Worm (Caenorhabditis elegans) whole organism, late embryonic: ENCODE results near the gene M02B1.4.

Experiments used
- C08G9.2 ChIP-seq: sonication (generic microtip); optimal IDR thresholded peaks from 2 replicates; lab custom pipeline; 2016; ENCODE audit warnings: mild to moderate bottlenecking, missing genetic modification characterization, moderate library complexity, missing compliant biosample characterization
- C38D4.7 ChIP-seq: fragments of 200-800 bp; sonication (Bioruptor generic); optimal IDR thresholded peaks from 2 replicates; lab custom pipeline; 2018; ENCODE audit warnings: mild to moderate bottlenecking, missing genetic modification characterization, moderate library complexity, missing compliant biosample characterization
- F13H6.1 ChIP-seq: sonication (generic microtip); optimal IDR thresholded peaks from 2 replicates; lab custom pipeline; 2016; ENCODE audit warnings: missing genetic modification characterization, missing compliant biosample characterization
- K02D7.2 ChIP-seq: sonication (generic microtip); optimal IDR thresholded peaks from 2 replicates; lab custom pipeline; 2017; ENCODE audit warnings: mild to moderate bottlenecking, missing genetic modification characterization, missing compliant biosample characterization
- ahr-1 ChIP-seq: sonication (generic microtip); optimal IDR thresholded peaks from 2 replicates; lab custom pipeline; 2016; ENCODE audit warnings: missing genetic modification characterization, missing compliant biosample characterization
- ama-1 ChIP-seq: fragments of 150-350 bp; optimal IDR thresholded peaks from 2 replicates; lab custom pipeline; 2014
- ceh-14 ChIP-seq: sonication (generic microtip); optimal IDR thresholded peaks from 2 replicates; lab custom pipeline; 2016; ENCODE audit warnings: missing genotype, missing genetic modification characterization, missing compliant biosample characterization
- ceh-18 ChIP-seq: sonication (generic microtip); optimal IDR thresholded peaks from 2 replicates; lab custom pipeline; 2016; ENCODE audit warnings: missing genetic modification characterization, missing compliant biosample characterization
- ceh-19 ChIP-seq: fragments of 200-800 bp; sonication (Bioruptor generic); optimal IDR thresholded peaks from 2 replicates; lab custom pipeline; 2018; ENCODE audit warnings: mild to moderate bottlenecking, missing genetic modification characterization, missing compliant biosample characterization
- ceh-2 ChIP-seq: sonication (generic microtip); optimal IDR thresholded peaks from 2 replicates; lab custom pipeline; 2016; ENCODE audit warnings: missing genotype, missing genetic modification characterization, missing compliant biosample characterization
- ceh-22 ChIP-seq: sonication (generic microtip); optimal IDR thresholded peaks from 2 replicates; lab custom pipeline; 2017; ENCODE audit warnings: missing biosample characterization, missing genetic modification characterization
- ceh-24 ChIP-seq: sonication (generic microtip); optimal IDR thresholded peaks from 2 replicates; lab custom pipeline; 2016; ENCODE audit warnings: mild to moderate bottlenecking, missing genetic modification characterization, missing compliant biosample characterization
- ceh-30 ChIP-seq: fragments of 150-350 bp; optimal IDR thresholded peaks from 2 replicates; lab custom pipeline; 2014; ENCODE audit warnings: missing biosample characterization, missing genetic modification characterization
- ceh-34 ChIP-seq: sonication (generic microtip); optimal IDR thresholded peaks from 2 replicates; lab custom pipeline; 2016; ENCODE audit warnings: mild to moderate bottlenecking, missing genetic modification characterization, missing compliant biosample characterization
- ceh-48 ChIP-seq: sonication (generic microtip); optimal IDR thresholded peaks from 2 replicates; lab custom pipeline; 2016; ENCODE audit warnings: missing genetic modification characterization, inconsistent platforms, missing compliant biosample characterization
- che-1 ChIP-seq: sonication (generic microtip); optimal IDR thresholded peaks from 2 replicates; lab custom pipeline; 2016; ENCODE audit warnings: mild to moderate bottlenecking, missing genetic modification characterization, missing compliant biosample characterization
- elt-2 ChIP-seq: sonication (generic microtip); optimal IDR thresholded peaks from 2 replicates; lab custom pipeline; 2016; ENCODE audit warnings: missing genetic modification reagents, missing genetic modification characterization, missing compliant biosample characterization
- ets-4 ChIP-seq: sonication (generic microtip); optimal IDR thresholded peaks from 2 replicates; lab custom pipeline; 2016; ENCODE audit warnings: missing genetic modification characterization, missing compliant biosample characterization
- fax-1 ChIP-seq: sonication (generic microtip); optimal IDR thresholded peaks from 2 replicates; lab custom pipeline; 2016; ENCODE audit warnings: missing genotype, missing genetic modification characterization, missing compliant biosample characterization
- fkh-10 ChIP-seq: fragments of 150-350 bp; optimal IDR thresholded peaks from 2 replicates; lab custom pipeline; 2014; ENCODE audit warnings: missing biosample characterization, missing genetic modification reagents, missing genetic modification characterization
- gmeb-2 ChIP-seq: sonication (generic microtip); optimal IDR thresholded peaks from 2 replicates; lab custom pipeline; 2016; ENCODE audit warnings: missing genetic modification characterization, inconsistent platforms, missing compliant biosample characterization
- hlh-30 ChIP-seq: sonication (generic microtip); optimal IDR thresholded peaks from 2 replicates; lab custom pipeline; 2017; ENCODE audit warnings: antibody characterized with exemption, missing genetic modification characterization, missing compliant biosample characterization; ENCODE audit not compliant: insufficient read depth
- hlh-8 ChIP-seq: sonication (generic microtip); optimal IDR thresholded peaks from 2 replicates; lab custom pipeline; 2016; ENCODE audit warnings: missing genotype, missing genetic modification characterization, missing compliant biosample characterization
- lim-6 ChIP-seq: sonication (generic microtip); optimal IDR thresholded peaks from 2 replicates; lab custom pipeline; 2016; ENCODE audit warnings: missing genetic modification characterization, missing compliant biosample characterization
- madf-2 ChIP-seq: sonication (generic microtip); optimal IDR thresholded peaks from 2 replicates; lab custom pipeline; 2017; ENCODE audit warnings: missing genetic modification characterization, missing compliant biosample characterization
- nfya-1 ChIP-seq: sonication (generic microtip); optimal IDR thresholded peaks from 2 replicates; lab custom pipeline; 2017; ENCODE audit warnings: missing genetic modification characterization, mild to moderate bottlenecking, missing compliant biosample characterization, antibody characterized with exemption, moderate library complexity
- nhr-11 ChIP-seq: fragments of 150-350 bp; optimal IDR thresholded peaks from 2 replicates; lab custom pipeline; 2014; ENCODE audit warnings: missing biosample characterization, missing genetic modification characterization
- nhr-232 ChIP-seq: sonication (generic microtip); optimal IDR thresholded peaks from 2 replicates; lab custom pipeline; 2016; ENCODE audit warnings: missing genetic modification characterization, missing compliant biosample characterization
- odd-2 ChIP-seq: sonication (generic microtip); optimal IDR thresholded peaks from 2 replicates; lab custom pipeline; 2017; ENCODE audit warnings: antibody characterized with exemption, mild to moderate bottlenecking, missing genetic modification characterization, missing compliant biosample characterization
- pax-1 ChIP-seq: fragments of 150-350 bp; optimal IDR thresholded peaks from 2 replicates; lab custom pipeline; 2014; ENCODE audit warnings: missing biosample characterization, missing genetic modification characterization
- pha-2 ChIP-seq: sonication (generic microtip); optimal IDR thresholded peaks from 2 replicates; lab custom pipeline; 2017; ENCODE audit warnings: mild to moderate bottlenecking, missing genetic modification characterization, missing compliant biosample characterization
- pha-4 ChIP-seq: fragments of 150-350 bp; optimal IDR thresholded peaks from 2 replicates; lab custom pipeline; 2018; ENCODE audit warnings: missing biosample characterization, missing genetic modification reagents, missing genetic modification characterization
- pqm-1 ChIP-seq: sonication (generic microtip); optimal IDR thresholded peaks from 2 replicates; lab custom pipeline; 2016; ENCODE audit warnings: missing genetic modification characterization, missing compliant biosample characterization
- ref-2 ChIP-seq: sonication (generic microtip); optimal IDR thresholded peaks from 2 replicates; lab custom pipeline; 2016; ENCODE audit warnings: missing genetic modification characterization, missing compliant biosample characterization
- unc-3 ChIP-seq, 2 experiments: fragments of 200-800 bp in 1 of 2; sonication (Bioruptor generic) in 1 of 2; sonication (generic microtip) in 1 of 2; conservative IDR thresholded peaks in 1 of 2; optimal IDR thresholded peaks in 1 of 2; 2 replicates each; pipeline versions ENCODE4 v1.3.6 to Lab custom; 2016 to 2022; ENCODE audit warnings: missing compliant biosample characterization in 2 of 2, missing genetic modification characterization in 2 of 2, missing genetic modification reagents in 1 of 2
- unc-55 ChIP-seq: sonication (generic microtip); optimal IDR thresholded peaks from 2 replicates; lab custom pipeline; 2017; ENCODE audit warnings: missing biosample characterization, missing genetic modification reagents, missing genetic modification characterization
- unc-86 ChIP-seq: sonication (generic microtip); optimal IDR thresholded peaks from 2 replicates; lab custom pipeline; 2016; ENCODE audit warnings: missing genetic modification characterization, missing compliant biosample characterization
- ztf-16 ChIP-seq: sonication (generic microtip); optimal IDR thresholded peaks from 2 replicates; lab custom pipeline; 2017; ENCODE audit warnings: missing genetic modification characterization, missing compliant biosample characterization

The M02B1.4 gene

ce11 chrIV:12869383-12869782 lies 44.3 kb upstream of the M02B1.4 start:
- TF ChIP-seq unc-3 (GFP tag; conservative IDR thresholded peaks at IDR 0.05; lab: Robert Waterston, UW) (no peak), unc-3 (tag; optimal IDR thresholded peaks at IDR 0.05; lab: Kevin White, UChicago) (no peak), ref-2 (tag; lab: Kevin White, UChicago) (no peak), C38D4.7 (GFP tag; lab: Kevin White, UChicago) (no peak), ceh-22 (tag; lab: Kevin White, UChicago) (no peak), fax-1 (tag; lab: Kevin White, UChicago) (no peak), fkh-10 (GFP tag; lab: Kevin White, UChicago) (no peak), ahr-1 (no peak)

- TF ChIP-seq ceh-2 (tag; lab: Kevin White, UChicago) (no peak), elt-2 (tag; lab: Kevin White, UChicago) (peak; percentile 46)
These were observed 40.8 kb upstream of the M02B1.4 start, which contains the start of gene clec-186 for ce11 chrIV:12865884-12866283. clec-186 (plus strand) TSS chrIV:12866109.

- no peak for TF ChIP-seq ets-4 (tag; lab: Kevin White, UChicago)
- TF ChIP-seq madf-2 (tag; lab: Kevin White, UChicago): no peak
- TF ChIP-seq pax-1 (tag; lab: Kevin White, UChicago): no peak
- TF ChIP-seq elt-2 (tag; lab: Kevin White, UChicago): no peak
- TF ChIP-seq ceh-22 (tag; lab: Kevin White, UChicago): no peak
- no peak for TF ChIP-seq odd-2
- TF ChIP-seq, all 69 proteins: peak for 0
These were observed 34.7 kb upstream of the M02B1.4 start, which contains the start of gene gcy-18 for ce11 chrIV:12859797-12860196. gcy-18 (plus strand) TSS chrIV:12860097.

- TF ChIP-seq ceh-14: no peak
- no peak for TF ChIP-seq ztf-16 (tag; lab: Kevin White, UChicago)
- TF ChIP-seq unc-55: no peak
- no peak for TF ChIP-seq odd-2
- TF ChIP-seq nhr-11: no peak
- no peak for TF ChIP-seq ceh-48 (tag; lab: Kevin White, UChicago)
- TF ChIP-seq pha-4 (tag; lab: Kevin White, UChicago): no peak
- TF ChIP-seq hlh-30 (tag; lab: Kevin White, UChicago): no peak
- no peak for TF ChIP-seq ama-1 (lab: Kevin White, UChicago)
- no peak for TF ChIP-seq C08G9.2 (tag; lab: Kevin White, UChicago)
- no peak for TF ChIP-seq K02D7.2
- TF ChIP-seq pha-2: no peak
- no peak for TF ChIP-seq nhr-232 (tag; lab: Kevin White, UChicago)
- TF ChIP-seq lim-6 (tag; lab: Kevin White, UChicago): no peak
These were observed 30.1 kb upstream of the M02B1.4 start, which contains the start of gene nstp-5 for ce11 chrIV:12855248-12855647. nstp-5 (plus strand) TSS chrIV:12855548.

ce11 chrIV:12854372-12855114 lies 29.4 kb upstream of the M02B1.4 start:
- TF ChIP-seq che-1 (no peak), nfya-1 (tag; lab: Kevin White, UChicago) (peak; percentile 14), hlh-8 (peak; percentile 37), elt-2 (tag; lab: Kevin White, UChicago) (peak; percentile 38)

- TF ChIP-seq ceh-19 (GFP tag; lab: Kevin White, UChicago): no peak
- TF ChIP-seq ceh-24 (tag; lab: Kevin White, UChicago): no peak
- TF ChIP-seq madf-2 (tag; lab: Kevin White, UChicago): no peak
- no peak for TF ChIP-seq F13H6.1
- TF ChIP-seq ceh-18 (tag; lab: Kevin White, UChicago): no peak
- no peak for TF ChIP-seq odd-2
- TF ChIP-seq elt-2 (tag; lab: Kevin White, UChicago): no peak
- no peak for TF ChIP-seq pqm-1 (tag; lab: Kevin White, UChicago)
- TF ChIP-seq pha-4 (tag; lab: Kevin White, UChicago): no peak
- TF ChIP-seq ceh-30 (tag; lab: Kevin White, UChicago): no peak
- no peak for TF ChIP-seq unc-86
- TF ChIP-seq C08G9.2 (tag; lab: Kevin White, UChicago): no peak
- no peak for TF ChIP-seq ref-2 (tag; lab: Kevin White, UChicago)
- TF ChIP-seq ceh-34 (tag; lab: Kevin White, UChicago): no peak
- no peak for TF ChIP-seq hlh-8
- no peak for TF ChIP-seq gmeb-2 (tag; lab: Kevin White, UChicago)
These were observed 24.0 kb upstream of the M02B1.4 start, which contains the start of gene srf-3 for ce11 chrIV:12849030-12849560. srf-3 (plus strand) TSS chrIV:12849510.
